Fruit fly (Drosophila melanogaster) whole organism, embryonic: Measurements from ENCODE around the gene Mrtf.
A peak's percentile ranks its signal among the peaks of the same experiment; 100 is the strongest.

Experiments
- CG10267 ChIP-seq: fragments of 200-800 bp; sonication (Bioruptor generic); optimal IDR thresholded peaks from 2 replicates; lab custom pipeline; 2018; ENCODE audit warnings: missing biosample characterization, mild to moderate bottlenecking, missing genetic modification characterization, moderate library complexity
- CG11085 ChIP-seq: fragments of 200-800 bp; sonication (Bioruptor generic); IDR thresholded peaks from 2 replicates; pipeline ENCODE4 v1.3.6; 2022; ENCODE audit warnings: missing biosample characterization, missing genetic modification characterization
- CG11247 ChIP-seq: fragments of 200-800 bp; sonication (Bioruptor generic); IDR thresholded peaks from 2 replicates; pipeline ENCODE4 v1.3.6; 2022; ENCODE audit warnings: missing biosample characterization, missing genetic modification characterization
- CG11398 ChIP-seq: fragments of 200-800 bp; sonication (Bioruptor generic); optimal IDR thresholded peaks from 2 replicates; lab custom pipeline; 2016; ENCODE audit warnings: missing biosample characterization, missing genetic modification characterization
- CG14710 ChIP-seq: fragments of 200-800 bp; sonication (Bioruptor generic); optimal IDR thresholded peaks from 3 replicates; lab custom pipeline; 2019; ENCODE audit warnings: missing biosample characterization, mild to moderate bottlenecking, missing genetic modification characterization, moderate library complexity
- CG15073 ChIP-seq: fragments of 200-800 bp; sonication (Bioruptor generic); optimal IDR thresholded peaks from 2 replicates; lab custom pipeline; 2016; ENCODE audit warnings: missing biosample characterization, missing genetic modification characterization
- CG15601 ChIP-seq: fragments of 200-800 bp; sonication (Bioruptor generic); optimal IDR thresholded peaks from 3 replicates; lab custom pipeline; 2019; ENCODE audit warnings: missing biosample characterization, mild to moderate bottlenecking, missing genetic modification characterization, moderate library complexity
- CG16813 ChIP-seq: fragments of 200-800 bp; sonication (Bioruptor generic); IDR thresholded peaks from 3 replicates; pipeline ENCODE4 v1.3.6; 2022; ENCODE audit warnings: missing biosample characterization, missing genetic modification characterization; ENCODE audit not compliant: partially characterized antibody
- CG3065 ChIP-seq: fragments of 200-800 bp; sonication (Bioruptor generic); optimal IDR thresholded peaks from 2 replicates; lab custom pipeline; 2016; ENCODE audit warnings: missing biosample characterization, missing genetic modification characterization
- CG3407 ChIP-seq: fragments of 200-800 bp; sonication (Bioruptor generic); optimal IDR thresholded peaks from 2 replicates; lab custom pipeline; 2018; ENCODE audit warnings: missing biosample characterization, mild to moderate bottlenecking, missing genetic modification characterization
- CG4404 ChIP-seq: fragments of 200-800 bp; sonication (Bioruptor generic); IDR thresholded peaks from 2 replicates; pipeline ENCODE4 v1.3.6; 2022; ENCODE audit warnings: missing biosample characterization, missing genetic modification characterization
- CG7839 ChIP-seq: fragments of 200-800 bp; sonication (Bioruptor generic); optimal IDR thresholded peaks from 3 replicates; lab custom pipeline; 2018; ENCODE audit warnings: missing biosample characterization, mild to moderate bottlenecking, missing genetic modification characterization, moderate library complexity
- CG8281 ChIP-seq: fragments of 200-800 bp; sonication (Bioruptor generic); optimal IDR thresholded peaks from 2 replicates; lab custom pipeline; 2018; ENCODE audit warnings: missing biosample characterization, mild to moderate bottlenecking, missing genetic modification characterization, moderate library complexity
- CG8290 ChIP-seq, 3 experiments: fragments of 200-800 bp; sonication (Bioruptor generic); optimal IDR thresholded peaks; 2 replicates each; lab custom pipeline; 2016 to 2019; ENCODE audit warnings: missing biosample characterization in 3 of 3, missing genetic modification characterization in 3 of 3, mild to moderate bottlenecking in 2 of 3, moderate library complexity in 1 of 3
- CG9215 ChIP-seq: fragments of 200-800 bp; sonication (Bioruptor generic); IDR thresholded peaks from 2 replicates; pipeline ENCODE4 v1.3.6; 2022; ENCODE audit warnings: missing biosample characterization, missing genetic modification characterization
- Dip2 ChIP-seq: fragments of 200-800 bp; sonication (Bioruptor generic); IDR thresholded peaks from 2 replicates; pipeline ENCODE4 v1.3.6; 2022; ENCODE audit warnings: missing biosample characterization, missing genetic modification characterization
- Fer1 ChIP-seq: fragments of 200-800 bp; sonication (Bioruptor generic); optimal IDR thresholded peaks from 2 replicates; lab custom pipeline; 2017; ENCODE audit warnings: missing biosample characterization, mild to moderate bottlenecking, missing genetic modification characterization
- H2.0 ChIP-seq: fragments of 200-800 bp; sonication (Bioruptor generic); IDR thresholded peaks from 2 replicates; pipeline ENCODE4 v1.3.6; 2022; ENCODE audit warnings: missing biosample characterization, missing genetic modification characterization
- HHEX ChIP-seq: fragments of 200-800 bp; sonication (Bioruptor generic); optimal IDR thresholded peaks from 3 replicates; lab custom pipeline; 2017; ENCODE audit warnings: missing biosample characterization, mild to moderate bottlenecking, missing genetic modification characterization, missing genetic modification reagents
- HLH4C ChIP-seq: fragments of 200-800 bp; sonication (Bioruptor generic); IDR thresholded peaks from 3 replicates; pipeline ENCODE4 v1.3.6; 2022; ENCODE audit warnings: missing biosample characterization, missing genetic modification characterization; ENCODE audit not compliant: partially characterized antibody
- Hr78 ChIP-seq, 2 experiments: fragments of 200-800 bp in 1 of 2; fragments of >200 bp in 1 of 2; sonication (Bioruptor generic) in 1 of 2; optimal IDR thresholded peaks; 2 replicates each; lab custom pipeline; 2017 to 2019; ENCODE audit warnings: missing biosample characterization in 2 of 2, missing genetic modification characterization in 2 of 2, mild to moderate bottlenecking in 1 of 2, moderate library complexity in 1 of 2
- Oli ChIP-seq: fragments of 200-800 bp; sonication (Bioruptor generic); optimal IDR thresholded peaks from 2 replicates; lab custom pipeline; 2018; ENCODE audit warnings: missing biosample characterization, mild to moderate bottlenecking, missing genetic modification characterization, moderate library complexity
- Six4 ChIP-seq: fragments of 200-800 bp; sonication (Bioruptor generic); optimal IDR thresholded peaks from 2 replicates; lab custom pipeline; 2016; ENCODE audit warnings: missing biosample characterization, missing genetic modification characterization
- al ChIP-seq: fragments of 200-800 bp; sonication (Bioruptor generic); IDR thresholded peaks from 2 replicates; pipeline ENCODE4 v1.3.6; 2022; ENCODE audit warnings: missing biosample characterization, missing genetic modification characterization
- chm ChIP-seq: fragments of 200-800 bp; sonication (Bioruptor generic); IDR thresholded peaks from 2 replicates; pipeline ENCODE4 v1.3.6; 2022; ENCODE audit warnings: missing biosample characterization, missing genetic modification characterization
- crc ChIP-seq: fragments of 200-800 bp; sonication (Bioruptor generic); optimal IDR thresholded peaks from 2 replicates; lab custom pipeline; 2016; ENCODE audit warnings: missing biosample characterization, missing genetic modification characterization
- disco-r ChIP-seq: fragments of 200-800 bp; sonication (Bioruptor generic); optimal IDR thresholded peaks from 2 replicates; lab custom pipeline; 2016; ENCODE audit warnings: missing biosample characterization, missing genetic modification characterization
- fd102C ChIP-seq: fragments of 200-800 bp; sonication (Bioruptor generic); optimal IDR thresholded peaks from 2 replicates; lab custom pipeline; 2018; ENCODE audit warnings: missing biosample characterization, mild to moderate bottlenecking, missing genetic modification characterization, moderate library complexity
- fd64A ChIP-seq: fragments of 200-800 bp; sonication (Bioruptor generic); optimal IDR thresholded peaks from 3 replicates; lab custom pipeline; 2018; ENCODE audit warnings: missing biosample characterization, mild to moderate bottlenecking, missing genetic modification characterization
- ftz-f1 ChIP-seq: fragments of 200-800 bp; sonication (Bioruptor generic); optimal IDR thresholded peaks from 2 replicates; lab custom pipeline; 2016; ENCODE audit warnings: missing biosample characterization, missing genetic modification characterization
- fu2 ChIP-seq: fragments of 200-800 bp; sonication (Bioruptor generic); optimal IDR thresholded peaks from 2 replicates; lab custom pipeline; 2016; ENCODE audit warnings: missing biosample characterization, missing genetic modification characterization
- grau ChIP-seq: fragments of 200-800 bp; optimal IDR thresholded peaks from 3 replicates; lab custom pipeline; 2019; ENCODE audit warnings: missing biosample characterization, mild to moderate bottlenecking, missing genetic modification characterization, moderate library complexity
- kah ChIP-seq: fragments of 200-800 bp; sonication (Bioruptor generic); optimal IDR thresholded peaks from 2 replicates; lab custom pipeline; 2018; ENCODE audit warnings: missing biosample characterization, mild to moderate bottlenecking, missing genetic modification characterization
- mld ChIP-seq: fragments of 200-800 bp; sonication (Bioruptor generic); IDR thresholded peaks from 3 replicates; pipeline ENCODE4 v1.3.6; 2022; ENCODE audit warnings: missing biosample characterization, missing genetic modification characterization; ENCODE audit not compliant: partially characterized antibody
- pum ChIP-seq: fragments of 200-800 bp; sonication (Bioruptor generic); optimal IDR thresholded peaks from 2 replicates; lab custom pipeline; 2016; ENCODE audit warnings: missing biosample characterization, missing genetic modification characterization
- pzg ChIP-seq: fragments of 200-800 bp; sonication (Bioruptor generic); optimal IDR thresholded peaks from 3 replicates; lab custom pipeline; 2018; ENCODE audit warnings: missing biosample characterization, mild to moderate bottlenecking, missing genetic modification characterization, moderate library complexity
- repo ChIP-seq: fragments of 200-800 bp; sonication (Bioruptor generic); optimal IDR thresholded peaks from 2 replicates; lab custom pipeline; 2016; ENCODE audit warnings: missing biosample characterization, missing genetic modification characterization
- schlank ChIP-seq: fragments of 200-800 bp; sonication (Bioruptor generic); optimal IDR thresholded peaks from 2 replicates; lab custom pipeline; 2018; ENCODE audit warnings: missing biosample characterization, mild to moderate bottlenecking, missing genetic modification characterization
- scrt ChIP-seq: fragments of 200-800 bp; sonication (Bioruptor generic); optimal IDR thresholded peaks from 2 replicates; lab custom pipeline; 2018; ENCODE audit warnings: missing biosample characterization, mild to moderate bottlenecking, missing genetic modification characterization, moderate library complexity
- sens ChIP-seq: fragments of 200-800 bp; sonication (Bioruptor generic); peaks from one replicate; lab custom pipeline; 2016; ENCODE audit warnings: missing biosample characterization, missing genetic modification characterization
- sisA ChIP-seq: fragments of 200-800 bp; sonication (Bioruptor generic); IDR thresholded peaks from 2 replicates; pipeline ENCODE4 v1.3.6; 2022; ENCODE audit warnings: missing biosample characterization, missing genetic modification characterization
- slou ChIP-seq: fragments of 200-800 bp; sonication (Bioruptor generic); optimal IDR thresholded peaks from 3 replicates; lab custom pipeline; 2016; ENCODE audit warnings: missing biosample characterization, missing genetic modification characterization
- slp2 ChIP-seq: fragments of 200-800 bp; sonication (Bioruptor generic); optimal IDR thresholded peaks from 2 replicates; lab custom pipeline; 2016; ENCODE audit warnings: missing biosample characterization, missing genetic modification characterization
- sna ChIP-seq: fragments of 200-800 bp; sonication (Bioruptor generic); IDR thresholded peaks from 2 replicates; pipeline ENCODE4 v1.3.6; 2022; ENCODE audit warnings: missing biosample characterization, missing genetic modification characterization; ENCODE audit not compliant: partially characterized antibody
- ssp ChIP-seq: fragments of 200-800 bp; sonication (Bioruptor generic); IDR thresholded peaks from 2 replicates; pipeline ENCODE4 v1.3.6; 2022; ENCODE audit warnings: missing biosample characterization, missing genetic modification characterization
- tx ChIP-seq: fragments of 200-800 bp; sonication (Bioruptor generic); optimal IDR thresholded peaks from 2 replicates; lab custom pipeline; 2016; ENCODE audit warnings: missing biosample characterization, missing genetic modification characterization
- unc-4 ChIP-seq: fragments of 200-800 bp; sonication (Bioruptor generic); IDR thresholded peaks from 2 replicates; pipeline ENCODE4 v1.3.6; 2022; ENCODE audit warnings: missing biosample characterization, missing genetic modification characterization; ENCODE audit not compliant: partially characterized antibody
- vnd ChIP-seq: fragments of 200-800 bp; sonication (Bioruptor generic); IDR thresholded peaks from 3 replicates; pipeline ENCODE4 v1.3.6; 2022; ENCODE audit warnings: missing biosample characterization, missing genetic modification characterization; ENCODE audit not compliant: partially characterized antibody
- vvl ChIP-seq: fragments of 200-800 bp; sonication (Bioruptor generic); IDR thresholded peaks from 2 replicates; pipeline ENCODE4 v1.3.6; 2022; ENCODE audit warnings: missing biosample characterization, missing genetic modification characterization
- wor ChIP-seq: fragments of 200-800 bp; sonication (Bioruptor generic); IDR thresholded peaks from 2 replicates; pipeline ENCODE4 v1.3.6; 2022; ENCODE audit warnings: missing biosample characterization, missing genetic modification characterization
- zen2 ChIP-seq: fragments of 200-800 bp; sonication (Bioruptor generic); IDR thresholded peaks from 3 replicates; pipeline ENCODE4 v1.3.6; 2022; ENCODE audit warnings: missing biosample characterization, missing genetic modification characterization; ENCODE audit not compliant: partially characterized antibody

Gene Mrtf

dm6 chr3L:2727023-2727422 is 39.3 kb downstream of the Mrtf start:
- TF ChIP-seq tx (GFP tag; lab: Kevin White, UChicago) (no peak), crc (GFP tag; lab: Kevin White, UChicago) (no peak), Dip2 (GFP tag; lab: Robert Waterston, UW) (no peak), CG9215 (GFP tag; lab: Robert Waterston, UW) (peak; percentile 65), Oli (tag; lab: Kevin White, UChicago) (peak; percentile 39), sisA (no peak), vnd (GFP tag; lab: Robert Waterston, UW) (no peak), CG11085 (GFP tag; lab: Robert Waterston, UW) (peak; percentile 26; the same call in 1 of the 2 replicates), sna (GFP tag; lab: Robert Waterston, UW) (no peak), pum (GFP tag; lab: Kevin White, UChicago) (no peak), ftz-f1 (GFP tag; lab: Kevin White, UChicago) (no peak), CG16813 (no peak), HLH4C (GFP tag; lab: Robert Waterston, UW) (no peak), ssp (GFP tag; lab: Robert Waterston, UW) (0 out of 2 replicates have a peak, but pooled peaks have one; percentile 18), fd102C (GFP tag; lab: Kevin White, UChicago) (no peak), pzg (GFP tag; lab: Kevin White, UChicago) (no peak), grau (tag; lab: Kevin White, UChicago) (no peak), chm (GFP tag; lab: Robert Waterston, UW) (peak; percentile 50; the same call in 1 of the 2 replicates), CG10267 (tag; lab: Kevin White, UChicago) (no peak), CG3065 (GFP tag; lab: Kevin White, UChicago) (no peak), CG14710 (tag; lab: Kevin White, UChicago) (no peak), unc-4 (GFP tag; lab: Robert Waterston, UW) (no peak), repo (no peak), CG8290 (GFP tag; optimal IDR thresholded peaks at IDR 0.05; lab: Kevin White, UChicago) (no peak), CG8290 (tag; optimal IDR thresholded peaks at IDR 0.05; lab: Kevin White, UChicago) (no peak), CG15073 (no peak), Six4 (GFP tag; lab: Kevin White, UChicago) (no peak), slou (GFP tag; lab: Kevin White, UChicago) (no peak), H2.0 (GFP tag; lab: Robert Waterston, UW) (peak; percentile 68), kah (GFP tag; lab: Kevin White, UChicago) (no peak), HHEX (no peak), CG3407 (GFP tag; lab: Kevin White, UChicago) (no peak), zen2 (no peak), Fer1 (GFP tag; lab: Kevin White, UChicago) (no peak), slp2 (GFP tag; lab: Kevin White, UChicago) (no peak), CG4404 (GFP tag; lab: Robert Waterston, UW) (no peak), vvl (peak; percentile 72), CG7839 (tag; lab: Kevin White, UChicago) (no peak), Hr78 (GFP tag; optimal IDR thresholded peaks at IDR 0.05; lab: Kevin White, UChicago) (no peak), mld (GFP tag; lab: Robert Waterston, UW) (no peak), al (GFP tag; lab: Robert Waterston, UW) (peak; percentile 79), fd64A (GFP tag; lab: Kevin White, UChicago) (no peak), CG11398 (GFP tag; lab: Kevin White, UChicago) (no peak), CG11247 (GFP tag; lab: Robert Waterston, UW) (no peak; the same call in 1 of the 2 replicates), disco-r (GFP tag; lab: Kevin White, UChicago) (no peak), schlank (tag; lab: Kevin White, UChicago) (no peak), CG8281 (tag; lab: Kevin White, UChicago) (no peak), fu2 (GFP tag; lab: Kevin White, UChicago) (no peak), scrt (GFP tag; lab: Kevin White, UChicago) (no peak), CG15601 (no peak), sens (GFP tag; lab: Kevin White, UChicago) (no peak), wor (no peak; the same call in 1 of the 2 replicates)
